Fruit fly (Drosophila melanogaster) whole organism, embryonic: ENCODE results near the gene CG3505.

ENCODE experiments used
- Atf-2 ChIP-seq: fragments of 200-800 bp; sonication (Bioruptor generic); optimal IDR thresholded peaks from 2 replicates; lab custom pipeline; 2016; ENCODE audit warnings: missing biosample characterization, missing genetic modification characterization
- CG10274 ChIP-seq: fragments of 200-800 bp; sonication (Bioruptor generic); optimal IDR thresholded peaks from 3 replicates; lab custom pipeline; 2017; ENCODE audit warnings: missing biosample characterization, mild to moderate bottlenecking, missing genetic modification characterization
- CG10543 ChIP-seq: fragments of 200-800 bp; sonication (Bioruptor generic); optimal IDR thresholded peaks from 3 replicates; lab custom pipeline; 2017; ENCODE audit warnings: missing biosample characterization, mild to moderate bottlenecking, missing genetic modification characterization, moderate library complexity
- CG11093 ChIP-seq: fragments of 200-800 bp; sonication (Bioruptor generic); IDR thresholded peaks from 3 replicates; pipeline ENCODE4 v1.3.6; 2022; ENCODE audit warnings: missing biosample characterization, missing genetic modification characterization
- CG12219 ChIP-seq: fragments of 200-800 bp; sonication (Bioruptor generic); optimal IDR thresholded peaks from 3 replicates; lab custom pipeline; 2018; ENCODE audit warnings: missing biosample characterization, mild to moderate bottlenecking, missing genetic modification characterization
- CG12299 ChIP-seq: fragments of 200-800 bp; sonication (Bioruptor generic); optimal IDR thresholded peaks from 2 replicates; lab custom pipeline; 2018; ENCODE audit warnings: missing biosample characterization, mild to moderate bottlenecking, missing genetic modification characterization
- CG12391 ChIP-seq: fragments of 200-800 bp; sonication (Bioruptor generic); optimal IDR thresholded peaks from 3 replicates; lab custom pipeline; 2018; ENCODE audit warnings: missing biosample characterization, mild to moderate bottlenecking, missing genetic modification characterization, moderate library complexity
- CG13287 ChIP-seq: fragments of 200-800 bp; sonication (Bioruptor generic); IDR thresholded peaks from 2 replicates; pipeline ENCODE4 v1.3.6; 2022; ENCODE audit warnings: missing biosample characterization, missing genetic modification characterization; ENCODE audit not compliant: partially characterized antibody
- CG14710 ChIP-seq: fragments of 200-800 bp; sonication (Bioruptor generic); optimal IDR thresholded peaks from 3 replicates; lab custom pipeline; 2019; ENCODE audit warnings: missing biosample characterization, mild to moderate bottlenecking, missing genetic modification characterization, moderate library complexity
- CG15479 ChIP-seq: fragments of 200-800 bp; sonication (Bioruptor generic); optimal IDR thresholded peaks from 3 replicates; lab custom pipeline; 2019; ENCODE audit warnings: missing biosample characterization, mild to moderate bottlenecking, missing genetic modification characterization, moderate library complexity
- CG16863 ChIP-seq: fragments of 200-800 bp; sonication (Bioruptor generic); optimal IDR thresholded peaks from 3 replicates; lab custom pipeline; 2016; ENCODE audit warnings: missing biosample characterization, missing genetic modification characterization
- CG18764 ChIP-seq: fragments of 200-800 bp; sonication (Bioruptor generic); optimal IDR thresholded peaks from 3 replicates; lab custom pipeline; 2016; ENCODE audit warnings: missing biosample characterization, missing genetic modification characterization
- CG2712 ChIP-seq: fragments of 200-800 bp; optimal IDR thresholded peaks from 3 replicates; lab custom pipeline; 2019; ENCODE audit warnings: missing biosample characterization, mild to moderate bottlenecking, missing genetic modification characterization, moderate library complexity
- CG31224 ChIP-seq: fragments of 200-800 bp; sonication (Bioruptor generic); IDR thresholded peaks from 2 replicates; pipeline ENCODE4 v1.3.6; 2022; ENCODE audit warnings: missing biosample characterization, missing genetic modification characterization
- CG32532 ChIP-seq: fragments of 200-800 bp; sonication (Bioruptor generic); IDR thresholded peaks from 2 replicates; pipeline ENCODE4 v1.3.6; 2022; ENCODE audit warnings: missing biosample characterization, missing genetic modification characterization
- CG33213 ChIP-seq: fragments of 200-800 bp; sonication (Bioruptor generic); optimal IDR thresholded peaks from 3 replicates; lab custom pipeline; 2016; ENCODE audit warnings: missing biosample characterization, missing genetic modification characterization
- CG7357 ChIP-seq: fragments of 200-800 bp; sonication (Bioruptor generic); IDR thresholded peaks from 3 replicates; pipeline ENCODE4 v1.3.6; 2022; ENCODE audit warnings: missing biosample characterization, missing genetic modification characterization
- CG7786 ChIP-seq: fragments of 200-800 bp; sonication (Bioruptor generic); optimal IDR thresholded peaks from 2 replicates; lab custom pipeline; 2016; ENCODE audit warnings: missing biosample characterization, missing genetic modification characterization
- CG7963 ChIP-seq: fragments of 200-800 bp; sonication (Bioruptor generic); IDR thresholded peaks from 3 replicates; pipeline ENCODE4 v1.3.6; 2022; ENCODE audit warnings: missing biosample characterization, missing genetic modification characterization; ENCODE audit not compliant: partially characterized antibody
- CG9215 ChIP-seq: fragments of 200-800 bp; sonication (Bioruptor generic); IDR thresholded peaks from 2 replicates; pipeline ENCODE4 v1.3.6; 2022; ENCODE audit warnings: missing biosample characterization, missing genetic modification characterization
- D19A ChIP-seq: fragments of 200-800 bp; optimal IDR thresholded peaks from 3 replicates; lab custom pipeline; 2019; ENCODE audit warnings: missing biosample characterization, mild to moderate bottlenecking, missing genetic modification characterization, moderate library complexity
- Ets97D ChIP-seq: fragments of 200-800 bp; sonication (Bioruptor generic); optimal IDR thresholded peaks from 3 replicates; lab custom pipeline; 2016; ENCODE audit warnings: missing biosample characterization, missing genetic modification characterization
- Hey ChIP-seq: fragments of 200-800 bp; sonication (Bioruptor generic); optimal IDR thresholded peaks from 3 replicates; lab custom pipeline; 2018; ENCODE audit warnings: missing biosample characterization, mild to moderate bottlenecking, missing genetic modification characterization
- HmgD ChIP-seq: fragments of 200-800 bp; sonication (Bioruptor generic); optimal IDR thresholded peaks from 3 replicates; lab custom pipeline; 2016; ENCODE audit warnings: missing biosample characterization, missing genetic modification characterization
- HmgZ ChIP-seq: fragments of 200-800 bp; sonication (Bioruptor generic); optimal IDR thresholded peaks from 2 replicates; lab custom pipeline; 2018; ENCODE audit warnings: missing biosample characterization, mild to moderate bottlenecking, missing genetic modification characterization
- Hmr ChIP-seq: fragments of 200-800 bp; sonication (Bioruptor generic); optimal IDR thresholded peaks from 3 replicates; lab custom pipeline; 2017; ENCODE audit warnings: mild to moderate bottlenecking, missing biosample characterization, missing genetic modification reagents, missing genetic modification characterization
- Hr39 ChIP-seq: fragments of >200 bp; optimal IDR thresholded peaks from 2 replicates; lab custom pipeline; 2017
- Jarid2 ChIP-seq: fragments of 200-800 bp; sonication (Bioruptor generic); optimal IDR thresholded peaks from 3 replicates; lab custom pipeline; 2017; ENCODE audit warnings: mild to moderate bottlenecking, missing biosample characterization, missing genetic modification reagents, missing genetic modification characterization
- Lim3 ChIP-seq: fragments of 200-800 bp; sonication (Bioruptor generic); IDR thresholded peaks from 2 replicates; pipeline ENCODE4 v1.3.6; 2022; ENCODE audit warnings: missing biosample characterization, missing genetic modification characterization
- Meics ChIP-seq: fragments of 200-800 bp; sonication (Bioruptor generic); optimal IDR thresholded peaks from 2 replicates; lab custom pipeline; 2017; ENCODE audit warnings: missing biosample characterization, mild to moderate bottlenecking, missing genetic modification characterization
- Nf-YB ChIP-seq: fragments of 200-800 bp; sonication (Bioruptor generic); optimal IDR thresholded peaks from 3 replicates; lab custom pipeline; 2019; ENCODE audit warnings: missing biosample characterization, mild to moderate bottlenecking, missing genetic modification characterization, moderate library complexity
- Usf ChIP-seq: fragments of 200-800 bp; sonication (Bioruptor generic); optimal IDR thresholded peaks from 2 replicates; lab custom pipeline; 2017; ENCODE audit warnings: missing genotype, missing biosample characterization, missing genetic modification characterization
- ab ChIP-seq: fragments of 200-800 bp; sonication (Bioruptor generic); optimal IDR thresholded peaks from 2 replicates; lab custom pipeline; 2016; ENCODE audit warnings: missing biosample characterization, missing genetic modification characterization
- aop ChIP-seq: fragments of 200-800 bp; sonication (Bioruptor generic); IDR thresholded peaks from 2 replicates; pipeline ENCODE4 v1.3.6; 2022; ENCODE audit warnings: missing biosample characterization, missing genetic modification characterization
- az2 ChIP-seq: fragments of 200-800 bp; sonication (Bioruptor generic); optimal IDR thresholded peaks from 3 replicates; lab custom pipeline; 2016; ENCODE audit warnings: missing biosample characterization, missing genetic modification characterization
- danr ChIP-seq: fragments of 200-800 bp; sonication (Bioruptor generic); IDR thresholded peaks from 2 replicates; pipeline ENCODE4 v1.3.6; 2022; ENCODE audit warnings: missing biosample characterization, missing genetic modification characterization
- dm ChIP-seq: fragments of 200-800 bp; sonication (Bioruptor generic); optimal IDR thresholded peaks from 3 replicates; lab custom pipeline; 2016; ENCODE audit warnings: missing biosample characterization, missing genetic modification characterization
- dysf ChIP-seq: fragments of 200-800 bp; sonication (Bioruptor generic); IDR thresholded peaks from 3 replicates; pipeline ENCODE4 v1.3.6; 2022; ENCODE audit warnings: missing biosample characterization, missing genetic modification characterization
- kah ChIP-seq: fragments of 200-800 bp; sonication (Bioruptor generic); optimal IDR thresholded peaks from 2 replicates; lab custom pipeline; 2018; ENCODE audit warnings: missing biosample characterization, mild to moderate bottlenecking, missing genetic modification characterization
- kni ChIP-seq: fragments of 200-800 bp; sonication (Bioruptor generic); optimal IDR thresholded peaks from 3 replicates; lab custom pipeline; 2017; ENCODE audit warnings: mild to moderate bottlenecking, missing biosample characterization, missing genetic modification reagents, missing genetic modification characterization
- lov ChIP-seq, 2 experiments: fragments of 200-800 bp in 1 of 2; fragments of >200 bp in 1 of 2; sonication (Bioruptor generic) in 1 of 2; IDR thresholded peaks in 1 of 2; optimal IDR thresholded peaks in 1 of 2; 2 replicates in 1 of 2; 3 replicates in 1 of 2; pipeline versions ENCODE4 v1.3.6 to Lab custom; 2017 to 2022; ENCODE audit warnings: missing biosample characterization in 1 of 2, missing genetic modification characterization in 1 of 2
- luna ChIP-seq: fragments of 200-800 bp; sonication (Bioruptor generic); optimal IDR thresholded peaks from 2 replicates; lab custom pipeline; 2016; ENCODE audit warnings: missing biosample characterization, missing genetic modification characterization
- nmo ChIP-seq: fragments of 200-800 bp; sonication (Bioruptor generic); optimal IDR thresholded peaks from 2 replicates; lab custom pipeline; 2018; ENCODE audit warnings: missing biosample characterization, mild to moderate bottlenecking, missing genetic modification characterization, moderate library complexity
- pfk ChIP-seq: fragments of 200-800 bp; sonication (Bioruptor generic); optimal IDR thresholded peaks from 2 replicates; lab custom pipeline; 2018; ENCODE audit warnings: missing biosample characterization, mild to moderate bottlenecking, missing genetic modification characterization, moderate library complexity
- rib ChIP-seq: fragments of 200-800 bp; sonication (Bioruptor generic); IDR thresholded peaks from 2 replicates; pipeline ENCODE4 v1.3.6; 2022; ENCODE audit warnings: missing biosample characterization, missing genetic modification characterization
- schlank ChIP-seq: fragments of 200-800 bp; sonication (Bioruptor generic); optimal IDR thresholded peaks from 2 replicates; lab custom pipeline; 2018; ENCODE audit warnings: missing biosample characterization, mild to moderate bottlenecking, missing genetic modification characterization
- sim ChIP-seq: fragments of 200-800 bp; sonication (Bioruptor generic); IDR thresholded peaks from 2 replicates; pipeline ENCODE4 v1.3.6; 2022; ENCODE audit warnings: missing biosample characterization, missing genetic modification characterization
- trh ChIP-seq: fragments of 200-800 bp; sonication (Bioruptor generic); optimal IDR thresholded peaks from 2 replicates; lab custom pipeline; 2016; ENCODE audit warnings: missing biosample characterization, missing genetic modification characterization
- vvl ChIP-seq: fragments of 200-800 bp; sonication (Bioruptor generic); IDR thresholded peaks from 2 replicates; pipeline ENCODE4 v1.3.6; 2022; ENCODE audit warnings: missing biosample characterization, missing genetic modification characterization

The CG3505 gene

DNA sequence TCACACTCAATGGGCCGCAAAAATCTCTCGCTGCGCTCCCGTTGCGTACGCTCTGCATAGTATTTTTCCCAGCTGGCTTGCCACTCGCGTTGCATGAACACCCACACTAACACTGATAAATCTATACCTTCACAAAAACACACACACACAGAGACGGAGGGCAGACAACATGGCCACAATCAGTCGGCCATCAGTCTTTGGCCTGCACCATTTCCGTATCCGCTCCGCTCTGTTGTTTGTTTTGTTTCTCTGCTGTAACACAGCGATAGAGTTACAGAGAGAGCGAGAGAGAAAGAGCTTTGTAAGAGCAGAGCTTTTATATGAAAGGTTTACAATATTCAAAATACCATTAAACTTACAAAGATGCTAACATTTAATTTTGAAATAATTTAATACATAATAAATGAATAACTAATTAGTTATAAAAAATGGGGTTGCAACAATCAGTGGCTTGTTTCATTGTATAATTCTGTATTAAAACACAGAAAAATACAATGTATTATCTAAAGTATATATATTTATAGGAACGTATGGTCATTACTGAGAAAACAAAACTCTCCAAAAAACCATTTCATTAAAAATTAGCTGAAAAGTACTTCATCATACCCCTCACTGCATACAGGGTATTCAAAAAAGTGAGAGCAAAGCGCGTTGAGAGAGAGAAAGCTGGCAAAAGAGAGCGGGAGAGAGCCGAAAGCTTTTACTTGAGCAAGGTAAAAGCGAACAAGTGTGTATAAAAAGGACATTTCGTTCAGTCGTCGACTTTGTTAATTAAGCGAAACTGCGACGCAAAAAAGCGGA is 48.2 kb upstream of the CG3505 start, which contains the start of gene CG14853 (continued):
- peak; percentile 65 for TF ChIP-seq pfk (GFP tag; lab: Kevin White, UChicago)
- TF ChIP-seq rib (GFP tag; lab: Robert Waterston, UW), result peak; percentile 17
- TF ChIP-seq dysf (GFP tag; lab: Robert Waterston, UW), result peak; percentile 79; the same call in 2 of the 3 replicates
- TF ChIP-seq HmgZ (tag; lab: Kevin White, UChicago), result peak; percentile 71
- no peak for TF ChIP-seq CG7357
- peak; percentile 73 for TF ChIP-seq Nf-YB (GFP tag; lab: Kevin White, UChicago)
- peak; percentile 47 for TF ChIP-seq CG9215 (GFP tag; lab: Robert Waterston, UW)
- peak; percentile 92 for TF ChIP-seq CG2712 (tag; lab: Kevin White, UChicago)
- TF ChIP-seq CG12219 (GFP tag; lab: Kevin White, UChicago), result peak; percentile 71
- TF ChIP-seq schlank, result peak; percentile 47
- peak; percentile 77 for TF ChIP-seq Meics (GFP tag; lab: Kevin White, UChicago)
- peak; percentile 76 for TF ChIP-seq D19A (tag; lab: Kevin White, UChicago)
- TF ChIP-seq Jarid2 (GFP tag; lab: Kevin White, UChicago), result peak; percentile 23
- TF ChIP-seq lov (optimal IDR thresholded peaks at IDR 0.05; lab: Kevin White, UChicago), result no peak
- TF ChIP-seq lov (GFP tag; IDR thresholded peaks at IDR 0.05; lab: Robert Waterston, UW), result peak; percentile 77; the same call in 1 of the 3 replicates
- no peak for TF ChIP-seq luna (GFP tag; lab: Kevin White, UChicago)
- TF ChIP-seq az2, result peak; percentile 89
- TF ChIP-seq kni (GFP tag; lab: Kevin White, UChicago), result peak; percentile 59
- TF ChIP-seq sim (GFP tag; lab: Robert Waterston, UW), result peak; percentile 4; the same call in 1 of the 2 replicates
- TF ChIP-seq kah (GFP tag; lab: Kevin White, UChicago), result peak; percentile 48
- TF ChIP-seq CG7786 (GFP tag; lab: Kevin White, UChicago), result no peak
- peak; percentile 81 for TF ChIP-seq vvl (GFP tag; lab: Robert Waterston, UW)
- peak; percentile 1 for TF ChIP-seq CG15479 (GFP tag; lab: Kevin White, UChicago)
- TF ChIP-seq CG10274 (GFP tag; lab: Kevin White, UChicago), result no peak
- peak; percentile 68 for TF ChIP-seq Hmr
- TF ChIP-seq CG12391 (tag; lab: Kevin White, UChicago), result peak; percentile 92
- no peak for TF ChIP-seq ab
- TF ChIP-seq Ets97D (GFP tag; lab: Kevin White, UChicago), result peak; percentile 97
- TF ChIP-seq CG32532 (GFP tag; lab: Robert Waterston, UW), result peak; percentile 76
- TF ChIP-seq CG18764, result peak; percentile 2
- TF ChIP-seq Usf (GFP tag; lab: Kevin White, UChicago), result peak; percentile 13
- TF ChIP-seq CG10543 (GFP tag; lab: Kevin White, UChicago), result peak; percentile 40
- no peak for TF ChIP-seq HmgD
- TF ChIP-seq trh (GFP tag; lab: Kevin White, UChicago), result peak; percentile 40
- TF ChIP-seq Hr39 (lab: Kevin White, UChicago), result no peak
- peak; percentile 85 for TF ChIP-seq nmo (GFP tag; lab: Kevin White, UChicago)
- TF ChIP-seq Atf-2 (GFP tag; lab: Kevin White, UChicago), result no peak
- TF ChIP-seq CG13287, result no peak
- peak; percentile 45 for TF ChIP-seq CG14710 (tag; lab: Kevin White, UChicago)
- peak; percentile 49; the same call in 1 of the 2 replicates for TF ChIP-seq aop (GFP tag; lab: Robert Waterston, UW)
- no peak for TF ChIP-seq CG12299
- TF ChIP-seq CG31224 (GFP tag; lab: Robert Waterston, UW), result peak; percentile 7; the same call in 1 of the 2 replicates
- no peak for TF ChIP-seq CG33213 (GFP tag; lab: Kevin White, UChicago)
- 0 out of 2 replicates have a peak, but pooled peaks have one; percentile 21 for TF ChIP-seq danr (GFP tag; lab: Robert Waterston, UW)
- no peak for TF ChIP-seq CG7963 (GFP tag; lab: Robert Waterston, UW)
- TF ChIP-seq Hey, result peak; percentile 34
- 0 out of 3 replicates have a peak, but pooled peaks have one; percentile 45 for TF ChIP-seq CG11093 (GFP tag; lab: Robert Waterston, UW)
- no peak for TF ChIP-seq Lim3 (GFP tag; lab: Robert Waterston, UW)
- TF ChIP-seq dm (GFP tag; lab: Kevin White, UChicago), result no peak
- TF ChIP-seq CG16863 (GFP tag; lab: Kevin White, UChicago), result peak; percentile 7
